Fruit fly (Drosophila melanogaster) whole organism, embryonic: ENCODE data around the gene Sam-S.

ENCODE experiments used
- Adf1 ChIP-seq: fragments of 200-800 bp; sonication (Bioruptor generic); IDR thresholded peaks from 2 replicates; pipeline ENCODE4 v1.3.6; 2022; ENCODE audit warnings: missing biosample characterization, missing genetic modification characterization
- Asciz ChIP-seq: fragments of 200-800 bp; sonication (Bioruptor generic); optimal IDR thresholded peaks from 2 replicates; lab custom pipeline; 2017; ENCODE audit warnings: missing biosample characterization, mild to moderate bottlenecking, missing genetic modification characterization, missing genetic modification reagents
- Bgb ChIP-seq: fragments of 200-800 bp; sonication (Bioruptor generic); IDR thresholded peaks from 2 replicates; pipeline ENCODE4 v1.3.6; 2022; ENCODE audit warnings: missing biosample characterization, missing genetic modification characterization; ENCODE audit not compliant: partially characterized antibody
- BtbVII ChIP-seq: fragments of 200-800 bp; sonication (Bioruptor generic); optimal IDR thresholded peaks from 3 replicates; lab custom pipeline; 2017; ENCODE audit warnings: missing biosample characterization, mild to moderate bottlenecking, missing genetic modification characterization
- C15 ChIP-seq: fragments of 200-800 bp; sonication (Bioruptor generic); IDR thresholded peaks from 3 replicates; pipeline ENCODE4 v1.3.6; 2022; ENCODE audit warnings: missing biosample characterization, missing genetic modification characterization
- CG10366 ChIP-seq: fragments of 200-800 bp; sonication (Bioruptor generic); IDR thresholded peaks from 2 replicates; pipeline ENCODE4 v1.3.6; 2022; ENCODE audit warnings: missing biosample characterization, missing genetic modification characterization
- CG10654 ChIP-seq: fragments of 200-800 bp; sonication (Bioruptor generic); optimal IDR thresholded peaks from 2 replicates; lab custom pipeline; 2016; ENCODE audit warnings: missing biosample characterization, missing genetic modification characterization
- CG11093 ChIP-seq: fragments of 200-800 bp; sonication (Bioruptor generic); IDR thresholded peaks from 3 replicates; pipeline ENCODE4 v1.3.6; 2022; ENCODE audit warnings: missing biosample characterization, missing genetic modification characterization
- CG12104 ChIP-seq: fragments of 200-800 bp; sonication (Bioruptor generic); optimal IDR thresholded peaks from 3 replicates; lab custom pipeline; 2016; ENCODE audit warnings: missing biosample characterization, missing genetic modification characterization
- CG12299 ChIP-seq: fragments of 200-800 bp; sonication (Bioruptor generic); optimal IDR thresholded peaks from 2 replicates; lab custom pipeline; 2018; ENCODE audit warnings: missing biosample characterization, mild to moderate bottlenecking, missing genetic modification characterization
- CG13624 ChIP-seq: fragments of 200-800 bp; sonication (Bioruptor generic); optimal IDR thresholded peaks from 2 replicates; lab custom pipeline; 2016; ENCODE audit warnings: missing biosample characterization, missing genetic modification characterization
- CG14965 ChIP-seq: fragments of 200-800 bp; sonication (Bioruptor generic); optimal IDR thresholded peaks from 2 replicates; lab custom pipeline; 2016; ENCODE audit warnings: missing biosample characterization, missing genetic modification characterization, borderline replicate concordance
- CG15601 ChIP-seq: fragments of 200-800 bp; sonication (Bioruptor generic); optimal IDR thresholded peaks from 3 replicates; lab custom pipeline; 2019; ENCODE audit warnings: missing biosample characterization, mild to moderate bottlenecking, missing genetic modification characterization, moderate library complexity
- CG16863 ChIP-seq: fragments of 200-800 bp; sonication (Bioruptor generic); optimal IDR thresholded peaks from 3 replicates; lab custom pipeline; 2016; ENCODE audit warnings: missing biosample characterization, missing genetic modification characterization
- CG1832 ChIP-seq: fragments of 200-800 bp; sonication (Bioruptor generic); optimal IDR thresholded peaks from 2 replicates; lab custom pipeline; 2017; ENCODE audit warnings: missing biosample characterization, mild to moderate bottlenecking, missing genetic modification characterization, inconsistent platforms
- CG6175 ChIP-seq: fragments of 200-800 bp; sonication (Bioruptor generic); IDR thresholded peaks from 3 replicates; pipeline ENCODE4 v1.3.6; 2022; ENCODE audit warnings: missing biosample characterization, missing genetic modification characterization
- CG7963 ChIP-seq: fragments of 200-800 bp; sonication (Bioruptor generic); IDR thresholded peaks from 3 replicates; pipeline ENCODE4 v1.3.6; 2022; ENCODE audit warnings: missing biosample characterization, missing genetic modification characterization; ENCODE audit not compliant: partially characterized antibody
- CG8290 ChIP-seq, 3 experiments: fragments of 200-800 bp; sonication (Bioruptor generic); optimal IDR thresholded peaks; 2 replicates each; lab custom pipeline; 2016 to 2019; ENCODE audit warnings: missing biosample characterization in 3 of 3, missing genetic modification characterization in 3 of 3, mild to moderate bottlenecking in 2 of 3, moderate library complexity in 1 of 3
- CG8924 ChIP-seq: fragments of 200-800 bp; optimal IDR thresholded peaks from 3 replicates; lab custom pipeline; 2019; ENCODE audit warnings: missing biosample characterization, mild to moderate bottlenecking, missing genetic modification characterization, moderate library complexity
- CG9437 ChIP-seq: fragments of 200-800 bp; sonication (Bioruptor generic); optimal IDR thresholded peaks from 2 replicates; lab custom pipeline; 2018; ENCODE audit warnings: missing biosample characterization, mild to moderate bottlenecking, missing genetic modification characterization
- Dll ChIP-seq: fragments of 200-800 bp; sonication (Bioruptor generic); IDR thresholded peaks from 4 replicates; pipeline ENCODE4 v1.3.6; 2022; ENCODE audit warnings: missing biosample characterization, missing genetic modification characterization; ENCODE audit not compliant: partially characterized antibody
- Drgx ChIP-seq: fragments of 200-800 bp; sonication (Bioruptor generic); IDR thresholded peaks from 2 replicates; pipeline ENCODE4 v1.3.6; 2022; ENCODE audit warnings: missing biosample characterization, missing genetic modification characterization
- Ets65A ChIP-seq: fragments of 200-800 bp; sonication (Bioruptor generic); peaks from one replicate; lab custom pipeline; 2016; ENCODE audit warnings: missing biosample characterization, missing genetic modification characterization
- Hey ChIP-seq: fragments of 200-800 bp; sonication (Bioruptor generic); optimal IDR thresholded peaks from 3 replicates; lab custom pipeline; 2018; ENCODE audit warnings: missing biosample characterization, mild to moderate bottlenecking, missing genetic modification characterization
- Hmx ChIP-seq: fragments of 200-800 bp; sonication (Bioruptor generic); optimal IDR thresholded peaks from 2 replicates; lab custom pipeline; 2016; ENCODE audit warnings: missing biosample characterization, missing genetic modification characterization
- Hr51 ChIP-seq, 2 experiments: fragments of 200-800 bp; sonication (Bioruptor generic); optimal IDR thresholded peaks; 2 replicates in 1 of 2; 3 replicates in 1 of 2; lab custom pipeline; 2016 to 2018; ENCODE audit warnings: missing biosample characterization in 2 of 2, missing genetic modification characterization in 2 of 2, mild to moderate bottlenecking in 1 of 2, moderate library complexity in 1 of 2
- MBD-R2 ChIP-seq: fragments of 200-800 bp; sonication (Bioruptor generic); IDR thresholded peaks from 2 replicates; pipeline ENCODE4 v1.3.6; 2022; ENCODE audit warnings: missing biosample characterization, missing genetic modification characterization
- Sin3A ChIP-seq: fragments of >200 bp; optimal IDR thresholded peaks from 2 replicates; lab custom pipeline; 2018
- Trl ChIP-seq, 3 experiments: fragments of >200 bp in 2 of 3; fragments of 200-800 bp in 1 of 3; sonication (Bioruptor generic) in 1 of 3; optimal IDR thresholded peaks; 2 replicates in 1 of 3; 3 replicates in 2 of 3; lab custom pipeline; 2016 to 2017; ENCODE audit warnings: missing biosample characterization in 1 of 3, missing genetic modification characterization in 1 of 3
- Xrp1 ChIP-seq: fragments of 200-800 bp; sonication (Bioruptor generic); IDR thresholded peaks from 2 replicates; pipeline ENCODE4 v1.3.6; 2022; ENCODE audit warnings: missing biosample characterization, missing genetic modification characterization
- ase ChIP-seq: fragments of 200-800 bp; sonication (Bioruptor generic); IDR thresholded peaks from 3 replicates; pipeline ENCODE4 v1.3.6; 2022; ENCODE audit warnings: missing biosample characterization, missing genetic modification characterization
- cg ChIP-seq: fragments of 200-800 bp; sonication (Bioruptor generic); optimal IDR thresholded peaks from 3 replicates; lab custom pipeline; 2019; ENCODE audit warnings: missing biosample characterization, mild to moderate bottlenecking, missing genetic modification characterization, moderate library complexity
- chif ChIP-seq, 2 experiments: fragments of 200-800 bp; sonication (Bioruptor generic); optimal IDR thresholded peaks; 3 replicates each; lab custom pipeline; 2016; ENCODE audit warnings: missing biosample characterization in 2 of 2, missing genetic modification characterization in 2 of 2
- danr ChIP-seq: fragments of 200-800 bp; sonication (Bioruptor generic); IDR thresholded peaks from 2 replicates; pipeline ENCODE4 v1.3.6; 2022; ENCODE audit warnings: missing biosample characterization, missing genetic modification characterization
- fd96Cb ChIP-seq: fragments of 200-800 bp; sonication (Bioruptor generic); optimal IDR thresholded peaks from 2 replicates; lab custom pipeline; 2018; ENCODE audit warnings: missing biosample characterization, mild to moderate bottlenecking, missing genetic modification characterization, moderate library complexity
- gcm2 ChIP-seq: fragments of 200-800 bp; sonication (Bioruptor generic); optimal IDR thresholded peaks from 2 replicates; lab custom pipeline; 2016; ENCODE audit warnings: missing biosample characterization, missing genetic modification characterization
- gro ChIP-seq: fragments of 200-800 bp; sonication (Bioruptor generic); optimal IDR thresholded peaks from 2 replicates; lab custom pipeline; 2016; ENCODE audit warnings: missing biosample characterization, missing genetic modification characterization
- hb ChIP-seq: fragments of 200-800 bp; sonication (Bioruptor generic); IDR thresholded peaks from 3 replicates; pipeline ENCODE4 v1.3.6; 2022; ENCODE audit warnings: missing biosample characterization, missing genetic modification characterization; ENCODE audit not compliant: partially characterized antibody
- hbn ChIP-seq: fragments of 200-800 bp; sonication (Bioruptor generic); IDR thresholded peaks from 2 replicates; pipeline ENCODE4 v1.3.6; 2022; ENCODE audit warnings: missing biosample characterization, missing genetic modification characterization; ENCODE audit not compliant: partially characterized antibody
- jigr1 ChIP-seq: fragments of 200-800 bp; sonication (Bioruptor generic); IDR thresholded peaks from 3 replicates; pipeline ENCODE4 v1.3.6; 2022; ENCODE audit warnings: missing biosample characterization, missing genetic modification characterization
- klu ChIP-seq: fragments of 200-800 bp; sonication (Bioruptor generic); IDR thresholded peaks from 2 replicates; pipeline ENCODE4 v1.3.6; 2022; ENCODE audit warnings: missing biosample characterization, missing genetic modification characterization
- lmd ChIP-seq: fragments of 200-800 bp; sonication (Bioruptor generic); IDR thresholded peaks from 2 replicates; pipeline ENCODE4 v1.3.6; 2022; ENCODE audit warnings: missing biosample characterization, missing genetic modification characterization
- oc ChIP-seq: fragments of 200-800 bp; sonication (Bioruptor generic); optimal IDR thresholded peaks from 2 replicates; lab custom pipeline; 2018; ENCODE audit warnings: missing biosample characterization, mild to moderate bottlenecking, missing genetic modification characterization, moderate library complexity
- p53 ChIP-seq: fragments of 200-800 bp; sonication (Bioruptor generic); optimal IDR thresholded peaks from 2 replicates; lab custom pipeline; 2016; ENCODE audit warnings: missing biosample characterization, missing genetic modification characterization
- row ChIP-seq: fragments of 200-800 bp; sonication (Bioruptor generic); IDR thresholded peaks from 3 replicates; pipeline ENCODE4 v1.3.6; 2022; ENCODE audit warnings: missing biosample characterization, missing genetic modification characterization
- salm ChIP-seq: fragments of 200-800 bp; sonication (Bioruptor generic); optimal IDR thresholded peaks from 2 replicates; lab custom pipeline; 2018; ENCODE audit warnings: missing biosample characterization, mild to moderate bottlenecking, missing genetic modification characterization
- tll ChIP-seq, 2 experiments: fragments of 200-800 bp in 1 of 2; fragments of >200 bp in 1 of 2; sonication (Bioruptor generic) in 1 of 2; optimal IDR thresholded peaks; 2 replicates each; lab custom pipeline; 2017 to 2019; ENCODE audit warnings: missing biosample characterization in 2 of 2, missing genetic modification characterization in 2 of 2, mild to moderate bottlenecking in 1 of 2, moderate library complexity in 1 of 2
- trem ChIP-seq: fragments of 200-800 bp; optimal IDR thresholded peaks from 3 replicates; lab custom pipeline; 2019; ENCODE audit warnings: missing biosample characterization, mild to moderate bottlenecking, missing genetic modification characterization, moderate library complexity
- tup ChIP-seq: fragments of 200-800 bp; sonication (Bioruptor generic); optimal IDR thresholded peaks from 2 replicates; lab custom pipeline; 2016; ENCODE audit warnings: missing biosample characterization, mild to moderate bottlenecking, missing genetic modification characterization, moderate library complexity
- wek ChIP-seq: fragments of 200-800 bp; sonication (Bioruptor generic); optimal IDR thresholded peaks from 3 replicates; lab custom pipeline; 2018; ENCODE audit warnings: missing biosample characterization, mild to moderate bottlenecking, missing genetic modification characterization, moderate library complexity

Sam-S gene

dm6 chr2L:94639-95059 lies 12.1 kb upstream of the Sam-S start, which contains the start of gene Zir (continued):
- TF ChIP-seq danr (no peak), CG13624 (GFP tag; lab: Kevin White, UChicago) (peak; percentile 13), salm (tag; lab: Kevin White, UChicago) (no peak), CG10366 (GFP tag; lab: Robert Waterston, UW) (no peak), CG8290 (GFP tag; optimal IDR thresholded peaks at IDR 0.05; lab: Kevin White, UChicago) (no peak), CG8290 (tag; optimal IDR thresholded peaks at IDR 0.05; lab: Kevin White, UChicago) (no peak), CG9437 (peak; percentile 26), p53 (GFP tag; lab: Kevin White, UChicago) (no peak), CG10654 (no peak), tup (GFP tag; lab: Kevin White, UChicago) (no peak), oc (tag; lab: Kevin White, UChicago) (no peak), CG6175 (GFP tag; lab: Robert Waterston, UW) (no peak), hbn (GFP tag; lab: Robert Waterston, UW) (peak; percentile 39; the same call in 1 of the 2 replicates), CG16863 (GFP tag; lab: Kevin White, UChicago) (no peak), tll (GFP tag; optimal IDR thresholded peaks at IDR 0.05; lab: Kevin White, UChicago) (no peak), BtbVII (GFP tag; lab: Kevin White, UChicago) (peak; percentile 14), gro (GFP tag; lab: Kevin White, UChicago) (no peak), trem (tag; lab: Kevin White, UChicago) (peak; percentile 30), klu (GFP tag; lab: Robert Waterston, UW) (no peak), wek (GFP tag; lab: Kevin White, UChicago) (peak; percentile 94), MBD-R2 (GFP tag; lab: Robert Waterston, UW) (peak; percentile 35; the same call in 1 of the 2 replicates), CG15601 (tag; lab: Kevin White, UChicago) (peak; percentile 9), CG12104 (no peak), hb (peak; percentile 72), CG14965 (no peak), Hey (tag; lab: Kevin White, UChicago) (no peak), row (GFP tag; lab: Robert Waterston, UW) (peak; percentile 83), jigr1 (no peak), CG8924 (tag; lab: Kevin White, UChicago) (no peak), Asciz (no peak), chif (GFP tag; optimal IDR thresholded peaks at IDR 0.05; lab: Kevin White, UChicago) (no peak), fd96Cb (tag; lab: Kevin White, UChicago) (no peak), Dll (GFP tag; lab: Robert Waterston, UW) (peak; percentile 66; the same call in 2 of the 4 replicates), lmd (no peak), Sin3A (lab: Kevin White, UChicago) (no peak), Xrp1 (GFP tag; lab: Robert Waterston, UW) (no peak), CG11093 (GFP tag; lab: Robert Waterston, UW) (no peak), cg (GFP tag; lab: Kevin White, UChicago) (no peak), Trl (optimal IDR thresholded peaks at IDR 0.05; lab: Kevin White, UChicago) (no peak), Trl (GFP tag; optimal IDR thresholded peaks at IDR 0.05; lab: Kevin White, UChicago) (no peak), Hmx (GFP tag; lab: Kevin White, UChicago) (no peak), Ets65A (no peak), Adf1 (GFP tag; lab: Robert Waterston, UW) (peak; percentile 58), Hr51 (GFP tag; optimal IDR thresholded peaks at IDR 0.05; lab: Kevin White, UChicago) (no peak), Bgb (GFP tag; lab: Robert Waterston, UW) (peak; percentile 78), CG12299 (tag; lab: Kevin White, UChicago) (no peak), CG1832 (no peak), Drgx (GFP tag; lab: Robert Waterston, UW) (no peak), CG7963 (GFP tag; lab: Robert Waterston, UW) (peak; percentile 61; the same call in 2 of the 3 replicates), gcm2 (GFP tag; lab: Kevin White, UChicago) (no peak), C15 (no peak), ase (no peak)
